Worm (Caenorhabditis elegans) whole organism, young adult: ENCODE data around the gene K05D4.9.

Experiments used
- B0019.2 ChIP-seq: fragments of 200-800 bp; sonication (Bioruptor generic); conservative IDR thresholded peaks from 2 replicates; pipeline ENCODE4 v1.3.6; 2022; ENCODE audit warnings: missing genetic modification reagents, missing genetic modification characterization, missing compliant biosample characterization
- B0261.1 ChIP-seq: sonication (generic microtip); optimal IDR thresholded peaks from 2 replicates; lab custom pipeline; 2016; ENCODE audit warnings: mild to moderate bottlenecking, missing genetic modification characterization, moderate library complexity, missing compliant biosample characterization
- F22D6.2 ChIP-seq: sonication (generic microtip); optimal IDR thresholded peaks from 2 replicates; lab custom pipeline; 2016; ENCODE audit warnings: mild to moderate bottlenecking, missing genetic modification characterization, missing compliant biosample characterization
- F23B12.7 ChIP-seq: sonication (generic microtip); optimal IDR thresholded peaks from 2 replicates; lab custom pipeline; 2017; ENCODE audit warnings: missing genetic modification characterization, mild to moderate bottlenecking, missing compliant biosample characterization, antibody characterized with exemption, moderate library complexity; ENCODE audit not compliant: insufficient read depth
- F33H1.4 ChIP-seq: fragments of 200-800 bp; sonication (Bioruptor generic); IDR thresholded peaks from 2 replicates; pipeline ENCODE4 v1.3.6; 2022; ENCODE audit warnings: missing genetic modification reagents, missing genetic modification characterization, missing compliant biosample characterization
- F37B4.10 ChIP-seq: fragments of 200-800 bp; sonication (Bioruptor generic); IDR thresholded peaks from 2 replicates; pipeline ENCODE4 v1.3.6; 2022; ENCODE audit warnings: missing genetic modification characterization, missing compliant biosample characterization
- F49E8.2 ChIP-seq: sonication (generic microtip); optimal IDR thresholded peaks from 3 replicates; lab custom pipeline; 2017; ENCODE audit warnings: missing genetic modification characterization, mild to moderate bottlenecking, missing compliant biosample characterization, antibody characterized with exemption, moderate library complexity; ENCODE audit not compliant: insufficient read depth
- F52B5.7 ChIP-seq: sonication (generic microtip); optimal IDR thresholded peaks from 2 replicates; lab custom pipeline; 2016; ENCODE audit warnings: mild to moderate bottlenecking, missing genetic modification characterization, missing compliant biosample characterization
- Y67H2A.10 ChIP-seq: fragments of 200-800 bp; sonication (Bioruptor generic); conservative IDR thresholded peaks from 2 replicates; pipeline ENCODE4 v1.3.6; 2022; ENCODE audit warnings: missing genetic modification reagents, missing genetic modification characterization, missing compliant biosample characterization
- Y79H2A.3 ChIP-seq: fragments of 200-800 bp; sonication (Bioruptor generic); conservative IDR thresholded peaks from 2 replicates; pipeline ENCODE4 v1.3.6; 2022; ENCODE audit warnings: missing genetic modification reagents, missing genetic modification characterization, missing compliant biosample characterization
- atf-7 ChIP-seq: sonication (generic microtip); optimal IDR thresholded peaks from 2 replicates; lab custom pipeline; 2017; ENCODE audit warnings: mild to moderate bottlenecking, missing genetic modification characterization, missing compliant biosample characterization
- attf-6 ChIP-seq: fragments of 200-800 bp; sonication (Bioruptor generic); IDR thresholded peaks from 2 replicates; pipeline ENCODE4 v1.3.6; 2022; ENCODE audit warnings: missing genetic modification reagents, missing genetic modification characterization, missing compliant biosample characterization
- ceh-58 ChIP-seq: fragments of 200-800 bp; sonication (Bioruptor generic); IDR thresholded peaks from 2 replicates; pipeline ENCODE4 v1.3.6; 2022; ENCODE audit warnings: missing genetic modification characterization, missing compliant biosample characterization
- dpff-1 ChIP-seq: sonication (generic microtip); optimal IDR thresholded peaks from 2 replicates; lab custom pipeline; 2017; ENCODE audit warnings: mild to moderate bottlenecking, missing genetic modification characterization, missing compliant biosample characterization
- egl-44 ChIP-seq: fragments of 200-800 bp; sonication (Bioruptor generic); IDR thresholded peaks from 2 replicates; pipeline ENCODE4 v1.3.6; 2022; ENCODE audit warnings: missing genetic modification reagents, missing genetic modification characterization, missing compliant biosample characterization
- ets-4 ChIP-seq: fragments of 200-800 bp; sonication (Bioruptor generic); optimal IDR thresholded peaks from 2 replicates; lab custom pipeline; 2018; ENCODE audit warnings: mild to moderate bottlenecking, missing genetic modification characterization, missing compliant biosample characterization
- fkh-3 ChIP-seq: sonication (generic microtip); optimal IDR thresholded peaks from 2 replicates; lab custom pipeline; 2016; ENCODE audit warnings: mild to moderate bottlenecking, missing genetic modification characterization, missing compliant biosample characterization
- gei-17 ChIP-seq: fragments of 200-800 bp; sonication (Bioruptor generic); optimal IDR thresholded peaks from 2 replicates; lab custom pipeline; 2018; ENCODE audit warnings: mild to moderate bottlenecking, missing genetic modification characterization, missing compliant biosample characterization
- lir-1 ChIP-seq: fragments of 200-800 bp; sonication (Bioruptor generic); conservative IDR thresholded peaks from 2 replicates; pipeline ENCODE4 v1.3.6; 2022; ENCODE audit warnings: missing genetic modification reagents, missing genetic modification characterization, missing compliant biosample characterization
- lsy-27 ChIP-seq: sonication (generic microtip); optimal IDR thresholded peaks from 2 replicates; lab custom pipeline; 2017; ENCODE audit warnings: missing genetic modification characterization, mild to moderate bottlenecking, missing compliant biosample characterization, antibody characterized with exemption, missing genotype, borderline replicate concordance; ENCODE audit not compliant: insufficient read depth
- madf-3 ChIP-seq: fragments of 200-800 bp; sonication (Bioruptor generic); IDR thresholded peaks from 2 replicates; pipeline ENCODE4 v1.3.6; 2022; ENCODE audit warnings: missing genetic modification reagents, missing genetic modification characterization, missing compliant biosample characterization
- madf-8 ChIP-seq: fragments of 200-800 bp; sonication (Bioruptor generic); conservative IDR thresholded peaks from 2 replicates; pipeline ENCODE4 v1.3.6; 2022; ENCODE audit warnings: missing genetic modification reagents, missing genetic modification characterization, missing compliant biosample characterization
- nhr-90 ChIP-seq: sonication (generic microtip); optimal IDR thresholded peaks from 2 replicates; lab custom pipeline; 2016; ENCODE audit warnings: missing genotype, mild to moderate bottlenecking, missing genetic modification characterization, missing compliant biosample characterization
- rpc-1 ChIP-seq, 2 experiments: fragments of 150-350 bp in 1 of 2; sonication (generic microtip) in 1 of 2; optimal IDR thresholded peaks; 2 replicates each; lab custom pipeline; 2014 to 2018; ENCODE audit warnings: missing biosample characterization in 1 of 2, missing genetic modification characterization in 1 of 2, missing genetic modification reagents in 1 of 2, missing genotype in 1 of 2
- sdz-38 ChIP-seq: sonication (generic microtip); optimal IDR thresholded peaks from 2 replicates; lab custom pipeline; 2016; ENCODE audit warnings: missing genotype, missing genetic modification characterization, missing compliant biosample characterization
- snpc-4 ChIP-seq, 5 experiments: fragments of 150-350 bp in 1 of 5; sonication (generic microtip) in 4 of 5; optimal IDR thresholded peaks; 2 replicates each; lab custom pipeline; 2014 to 2018; ENCODE audit warnings: missing genetic modification characterization in 5 of 5, missing biosample characterization in 3 of 5, antibody characterized with exemption in 2 of 5, mild to moderate bottlenecking in 2 of 5, missing compliant biosample characterization in 2 of 5, missing genotype in 2 of 5, moderate library complexity in 2 of 5, missing genetic modification reagents in 1 of 5
- tbp1 ChIP-seq: fragments of 200-800 bp; sonication (Bioruptor generic); optimal IDR thresholded peaks from 2 replicates; lab custom pipeline; 2018; ENCODE audit warnings: mild to moderate bottlenecking, missing genetic modification characterization, missing compliant biosample characterization
- tlf-1 ChIP-seq: fragments of 200-800 bp; sonication (Bioruptor generic); optimal IDR thresholded peaks from 2 replicates; lab custom pipeline; 2018; ENCODE audit warnings: mild to moderate bottlenecking, missing genetic modification characterization, missing compliant biosample characterization

The K05D4.9 gene

DNA sequence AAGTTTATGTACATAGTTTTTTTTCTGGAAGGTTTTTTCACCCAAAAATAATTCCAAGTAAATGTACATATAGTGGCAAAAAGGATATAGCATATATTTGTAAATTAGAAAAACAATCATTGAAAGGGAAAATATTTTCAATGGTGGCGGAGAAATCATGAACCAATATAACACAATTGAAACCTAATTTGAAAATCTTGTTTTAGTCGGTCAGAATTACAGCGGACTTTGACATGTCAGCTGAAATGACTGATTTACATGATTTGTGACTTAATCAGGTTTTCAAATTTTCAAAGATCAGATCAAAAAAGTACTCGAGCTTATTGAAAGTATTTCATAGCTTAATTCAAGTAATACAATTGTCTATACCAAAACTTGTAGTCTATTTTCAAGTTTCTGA is at the start of gene K05D4.9:
Gene K05D4.9 (minus strand): TSS at position 101 of the 400 bp plus-strand sequence.
- TF ChIP-seq snpc-4 (GFP tag; optimal IDR thresholded peaks at IDR 0.05; lab: Kevin White, UChicago) (no peak), snpc-4 (tag; optimal IDR thresholded peaks at IDR 0.05; lab: Kevin White, UChicago) (no peak), F49E8.2 (no peak), ets-4 (GFP tag; lab: Kevin White, UChicago) (no peak), lir-1 (GFP tag; lab: Robert Waterston, UW) (no peak), madf-8 (GFP tag; lab: Robert Waterston, UW) (no peak), sdz-38 (tag; lab: Kevin White, UChicago) (no peak), madf-3 (GFP tag; lab: Robert Waterston, UW) (no peak), Y79H2A.3 (GFP tag; lab: Robert Waterston, UW) (no peak), lsy-27 (tag; lab: Kevin White, UChicago) (no peak)

DNA sequence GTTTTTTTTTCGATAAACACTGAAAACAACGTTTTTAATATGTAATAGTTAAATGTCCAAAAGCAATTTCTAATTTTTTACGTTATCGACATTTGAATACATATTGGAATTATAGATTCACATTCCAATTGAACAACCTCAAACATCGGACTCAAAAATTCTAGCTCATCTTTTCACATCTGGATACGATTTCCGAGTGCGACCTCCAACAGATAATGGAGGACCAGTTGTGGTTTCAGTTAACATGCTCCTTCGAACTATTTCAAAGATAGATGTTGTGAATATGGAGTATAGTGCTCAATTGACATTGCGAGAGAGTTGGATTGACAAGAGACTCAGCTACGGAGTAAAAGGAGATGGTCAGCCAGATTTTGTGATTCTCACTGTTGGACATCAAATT is 48.4 kb upstream of the K05D4.9 start:
- TF ChIP-seq F23B12.7 (tag; lab: Kevin White, UChicago) (no peak), nhr-90 (no peak), F33H1.4 (GFP tag; lab: Robert Waterston, UW) (no peak)

DNA sequence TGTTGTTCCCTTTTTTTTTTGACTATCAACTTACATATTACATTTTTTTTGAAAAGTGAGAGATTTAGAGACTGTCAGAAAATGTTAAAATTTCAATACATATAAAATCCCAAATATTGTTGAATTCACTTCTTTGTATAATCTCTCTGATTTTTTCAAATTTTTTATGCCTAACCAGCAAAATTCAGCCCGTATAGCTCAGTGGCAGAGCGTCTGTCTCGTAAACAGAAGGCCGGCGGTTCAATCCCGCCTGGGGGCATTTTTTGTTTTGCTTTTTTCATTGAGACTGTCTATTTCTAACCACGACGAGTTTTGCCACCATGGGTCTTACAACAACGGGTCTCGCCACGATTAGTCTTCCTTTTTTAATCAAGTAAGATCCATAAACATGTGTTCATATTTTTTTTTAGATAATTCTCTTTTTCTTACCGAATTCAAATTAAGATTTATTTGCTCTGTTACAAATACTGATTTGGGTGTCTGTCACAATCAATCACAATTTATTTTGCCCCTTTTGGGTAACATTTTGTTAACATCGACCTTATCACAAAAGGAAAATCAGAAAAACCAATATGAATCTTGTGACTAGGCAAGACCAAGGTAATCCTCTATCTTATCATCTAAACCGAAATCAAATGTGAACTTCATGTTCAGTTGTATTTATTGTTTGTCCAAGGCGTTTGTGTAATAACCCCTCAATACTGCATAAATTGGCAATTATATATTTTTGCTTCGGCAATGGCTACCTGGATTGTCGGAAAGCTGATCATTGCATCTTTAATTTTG is 47.5 kb upstream of the K05D4.9 start, which contains the start of gene glc-1:
Gene glc-1 (plus strand): TSS at position 663 of the 786 bp plus-strand sequence.
- TF ChIP-seq F37B4.10 = no peak
- no peak for TF ChIP-seq B0019.2 (GFP tag; lab: Robert Waterston, UW)
- TF ChIP-seq tbp1 = peak; percentile 74
- TF ChIP-seq rpc-1 (optimal IDR thresholded peaks at IDR 0.05; lab: Kevin White, UChicago) = peak; percentile 29
- TF ChIP-seq rpc-1 (tag; optimal IDR thresholded peaks at IDR 0.05; lab: Kevin White, UChicago) = peak; percentile 74
- no peak for TF ChIP-seq atf-7
- no peak for TF ChIP-seq ceh-58 (GFP tag; lab: Robert Waterston, UW)
- peak; percentile 42 for TF ChIP-seq B0261.1 (tag; lab: Kevin White, UChicago)
- no peak for TF ChIP-seq snpc-4 (GFP tag; optimal IDR thresholded peaks at IDR 0.05; lab: Kevin White, UChicago)
- TF ChIP-seq snpc-4 (tag; optimal IDR thresholded peaks at IDR 0.05; lab: Kevin White, UChicago) = peak in 1 of 4 experiments; percentile 21
- 0 out of 2 replicates have a peak, but pooled peaks have one; percentile 27 for TF ChIP-seq attf-6 (GFP tag; lab: Robert Waterston, UW)
- TF ChIP-seq madf-8 (GFP tag; lab: Robert Waterston, UW) = no peak

DNA sequence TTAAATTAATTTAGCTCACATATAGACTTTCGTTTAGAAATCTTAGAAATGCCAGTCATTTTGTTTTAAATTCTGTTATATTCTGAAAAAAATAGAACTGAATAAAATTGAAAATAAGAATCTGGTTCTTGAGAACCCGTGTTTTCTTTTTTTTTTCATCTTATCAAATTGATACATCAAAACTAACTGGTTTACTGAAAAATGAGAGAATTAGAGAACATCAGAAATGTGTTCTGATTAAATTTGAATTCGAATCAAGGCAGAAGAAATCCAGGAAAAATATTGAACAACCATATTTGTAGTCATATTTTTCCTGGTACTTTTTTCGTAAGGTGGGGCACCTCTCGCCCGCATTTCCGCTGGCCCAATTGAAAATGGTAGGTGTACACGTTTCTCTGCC is 46.9 kb upstream of the K05D4.9 start, which contains the start of gene F11A5.15:
Gene F11A5.15 (minus strand): TSS at position 101 of the 400 bp plus-strand sequence.
- no peak for TF ChIP-seq Y67H2A.10 (GFP tag; lab: Robert Waterston, UW)
- no peak for TF ChIP-seq tlf-1 (GFP tag; lab: Kevin White, UChicago)
- no peak for TF ChIP-seq ets-4 (GFP tag; lab: Kevin White, UChicago)
- no peak for TF ChIP-seq F52B5.7 (tag; lab: Kevin White, UChicago)
- no peak for TF ChIP-seq gei-17 (GFP tag; lab: Kevin White, UChicago)
- no peak for TF ChIP-seq fkh-3 (tag; lab: Kevin White, UChicago)
- no peak for TF ChIP-seq F22D6.2 (tag; lab: Kevin White, UChicago)
- TF ChIP-seq dpff-1 (tag; lab: Kevin White, UChicago) = no peak
- no peak for TF ChIP-seq egl-44 (GFP tag; lab: Robert Waterston, UW)
- no peak for TF ChIP-seq lsy-27 (tag; lab: Kevin White, UChicago)
